Worm (Caenorhabditis elegans) whole organism, early embryonic: ENCODE measurements around the gene R05F9.9.

Experiments used
- ama-1 ChIP-seq: fragments of 150-350 bp; optimal IDR thresholded peaks from 2 replicates; lab custom pipeline; 2014
- ceh-36 ChIP-seq: sonication (generic microtip); optimal IDR thresholded peaks from 2 replicates; lab custom pipeline; 2016; ENCODE audit warnings: missing genetic modification characterization, inconsistent platforms, missing compliant biosample characterization
- flt-1 ChIP-seq: fragments of 200-800 bp; sonication (Bioruptor generic); IDR thresholded peaks from 2 replicates; pipeline ENCODE4 v1.3.6; 2022; ENCODE audit warnings: missing genetic modification characterization, missing compliant biosample characterization
- hmbx-1 ChIP-seq: sonication (generic microtip); optimal IDR thresholded peaks from 2 replicates; lab custom pipeline; 2016; ENCODE audit warnings: mild to moderate bottlenecking, missing genetic modification characterization, missing compliant biosample characterization
- hmg-4 ChIP-seq: fragments of 200-800 bp; sonication (Bioruptor generic); optimal IDR thresholded peaks from 2 replicates; lab custom pipeline; 2018; ENCODE audit warnings: mild to moderate bottlenecking, missing genetic modification characterization, missing compliant biosample characterization
- pes-1 ChIP-seq: fragments of 200-800 bp; sonication (Bioruptor generic); IDR thresholded peaks from 2 replicates; pipeline ENCODE4 v1.3.6; 2022; ENCODE audit warnings: missing genetic modification reagents, missing genetic modification characterization, missing compliant biosample characterization
- scrt-1 ChIP-seq: fragments of 200-800 bp; sonication (Bioruptor generic); IDR thresholded peaks from 2 replicates; pipeline ENCODE4 v1.3.6; 2022; ENCODE audit warnings: missing genetic modification characterization, missing compliant biosample characterization
- tbx-11 ChIP-seq: fragments of 200-800 bp; sonication (Bioruptor generic); IDR thresholded peaks from 2 replicates; pipeline ENCODE4 v1.3.6; 2022; ENCODE audit warnings: missing genetic modification characterization, missing compliant biosample characterization

ce11 chrII:4870691-4871090 is 31.2 kb downstream of the R05F9.9 start, which contains the start of gene col-20:
- TF ChIP-seq ama-1 (no peak), ceh-36 (tag; lab: Kevin White, UChicago) (no peak), tbx-11 (GFP tag; lab: Robert Waterston, UW) (no peak), hmg-4 (GFP tag; lab: Kevin White, UChicago) (no peak), hmbx-1 (tag; lab: Kevin White, UChicago) (no peak), pes-1 (GFP tag; lab: Robert Waterston, UW) (no peak), scrt-1 (GFP tag; lab: Robert Waterston, UW) (no peak), flt-1 (no peak)
